Worm (Caenorhabditis elegans): ENCODE results near the gene ZC204.14.

ce11 chrII:1621795-1622194 lies 41.0 kb downstream of the ZC204.14 start:
- no peak for TF ChIP-seq ztf-29 (GFP tag; IDR thresholded peaks at IDR 0.05)
- TF ChIP-seq flt-1 (GFP tag; IDR thresholded peaks at IDR 0.05) = no peak
- no peak for TF ChIP-seq ref-1 (GFP tag; conservative IDR thresholded peaks at IDR 0.05)
- no peak for TF ChIP-seq med-1 (GFP tag; optimal IDR thresholded peaks at IDR 0.05; ENCODE audit: insufficient read depth)
- no peak for TF ChIP-seq tab-1 (GFP tag; IDR thresholded peaks at IDR 0.05)
- no peak for TF ChIP-seq cog-1 (tag; optimal IDR thresholded peaks at IDR 0.05)
- no peak for TF ChIP-seq T22C8.4 (GFP tag; IDR thresholded peaks at IDR 0.05)

Data from whole organism, midembryonic.